Worm (Caenorhabditis elegans) whole organism, L4 larva: ENCODE data around the gene tofu-1.

ENCODE experiments used
- D1046.2 ChIP-seq: fragments of 200-800 bp; sonication (Bioruptor generic); IDR thresholded peaks from 2 replicates; pipeline ENCODE4 v1.3.6; 2022; ENCODE audit warnings: missing genetic modification characterization, missing compliant biosample characterization
- F49E8.2 ChIP-seq: sonication (generic microtip); optimal IDR thresholded peaks from 2 replicates; lab custom pipeline; 2016; ENCODE audit warnings: missing compliant biosample characterization, mild to moderate bottlenecking, missing genetic modification characterization, borderline replicate concordance
- Y105C5A.15 ChIP-seq: fragments of 200-800 bp; sonication (Bioruptor generic); IDR thresholded peaks from 2 replicates; pipeline ENCODE4 v1.3.6; 2022; ENCODE audit warnings: missing genetic modification characterization, missing compliant biosample characterization
- Y48G9A.11 ChIP-seq: fragments of 200-800 bp; sonication (Bioruptor generic); IDR thresholded peaks from 2 replicates; pipeline ENCODE4 v1.3.6; 2022; ENCODE audit warnings: missing genetic modification reagents, missing genetic modification characterization, missing compliant biosample characterization
- aha-1 ChIP-seq: fragments of 150-350 bp; peaks from one replicate; lab custom pipeline; 2014; ENCODE audit warnings: missing biosample characterization, missing genetic modification characterization
- ama-1 ChIP-seq: fragments of 150-350 bp; optimal IDR thresholded peaks from 2 replicates; lab custom pipeline; 2014; ENCODE audit warnings: inconsistent platforms, mixed read lengths
- ctbp-1 ChIP-seq: fragments of 200-800 bp; sonication (Bioruptor generic); IDR thresholded peaks from 2 replicates; pipeline ENCODE4 v1.3.6; 2022; ENCODE audit warnings: missing genetic modification reagents, missing genetic modification characterization, missing compliant biosample characterization
- daf-16 ChIP-seq, 3 experiments: sonication (generic microtip); optimal IDR thresholded peaks; 2 replicates each; lab custom pipeline; 2016 to 2017; ENCODE audit warnings: missing genetic modification characterization in 3 of 3, missing genetic modification reagents in 3 of 3, mild to moderate bottlenecking in 2 of 3, missing compliant biosample characterization in 2 of 3, missing biosample characterization in 1 of 3, moderate library complexity in 1 of 3
- daf-19 ChIP-seq: fragments of 200-800 bp; sonication (Bioruptor generic); conservative IDR thresholded peaks from 2 replicates; pipeline ENCODE4 v1.3.6; 2022; ENCODE audit warnings: missing genetic modification characterization, missing compliant biosample characterization
- dmd-6 ChIP-seq: fragments of 200-800 bp; sonication (Bioruptor generic); IDR thresholded peaks from 2 replicates; pipeline ENCODE4 v1.3.6; 2022; ENCODE audit warnings: missing genetic modification reagents, missing genetic modification characterization, missing compliant biosample characterization
- dpl-1 ChIP-seq: fragments of 150-350 bp; optimal IDR thresholded peaks from 2 replicates; lab custom pipeline; 2014; ENCODE audit warnings: missing biosample characterization, missing genetic modification reagents, missing genetic modification characterization
- dve-1 ChIP-seq: sonication (generic microtip); optimal IDR thresholded peaks from 2 replicates; lab custom pipeline; 2017; ENCODE audit warnings: antibody characterized with exemption, mild to moderate bottlenecking, missing genetic modification characterization, missing compliant biosample characterization; ENCODE audit not compliant: insufficient read depth
- egl-43 ChIP-seq: fragments of 200-800 bp; sonication (Bioruptor generic); IDR thresholded peaks from 2 replicates; pipeline ENCODE4 v1.3.6; 2022; ENCODE audit warnings: missing genetic modification reagents, missing genetic modification characterization, missing compliant biosample characterization
- gei-8 ChIP-seq: fragments of 200-800 bp; sonication (Bioruptor generic); optimal IDR thresholded peaks from 2 replicates; lab custom pipeline; 2018; ENCODE audit warnings: mild to moderate bottlenecking, missing genetic modification characterization, missing compliant biosample characterization
- hif-1 ChIP-seq, 2 experiments: sonication (generic microtip); optimal IDR thresholded peaks; 2 replicates each; lab custom pipeline; 2016 to 2017; ENCODE audit warnings: missing compliant biosample characterization in 2 of 2, missing genetic modification characterization in 2 of 2, missing genetic modification reagents in 2 of 2, missing genotype in 2 of 2, mild to moderate bottlenecking in 1 of 2
- hlh-11 ChIP-seq: fragments of 200-800 bp; sonication (Bioruptor generic); optimal IDR thresholded peaks from 2 replicates; lab custom pipeline; 2018; ENCODE audit warnings: mild to moderate bottlenecking, missing genetic modification characterization, missing compliant biosample characterization
- hlh-30 ChIP-seq: sonication (generic microtip); optimal IDR thresholded peaks from 2 replicates; lab custom pipeline; 2017; ENCODE audit warnings: antibody characterized with exemption, mild to moderate bottlenecking, missing genetic modification characterization, missing compliant biosample characterization; ENCODE audit not compliant: insufficient read depth
- jun-1 ChIP-seq: fragments of 150-350 bp; optimal IDR thresholded peaks from 2 replicates; lab custom pipeline; 2014; ENCODE audit warnings: missing biosample characterization, missing genetic modification reagents, missing genetic modification characterization
- lin-13 ChIP-seq: fragments of 150-350 bp; optimal IDR thresholded peaks from 2 replicates; lab custom pipeline; 2014; ENCODE audit warnings: missing biosample characterization, missing genetic modification reagents, missing genetic modification characterization
- lin-15B ChIP-seq: fragments of 150-350 bp; sonication (generic microtip); optimal IDR thresholded peaks from 3 replicates; lab custom pipeline; 2014; ENCODE audit warnings: missing biosample characterization, missing genetic modification characterization
- lin-38 ChIP-seq: fragments of 200-800 bp; sonication (Bioruptor generic); IDR thresholded peaks from 2 replicates; pipeline ENCODE4 v1.3.6; 2022; ENCODE audit warnings: missing genetic modification reagents, missing genetic modification characterization, missing compliant biosample characterization
- lin-39 ChIP-seq: fragments of 150-350 bp; optimal IDR thresholded peaks from 2 replicates; lab custom pipeline; 2014; ENCODE audit warnings: missing biosample characterization, missing genetic modification reagents, missing genetic modification characterization
- mdl-1 ChIP-seq, 2 experiments: fragments of 150-350 bp in 1 of 2; sonication (generic microtip) in 1 of 2; optimal IDR thresholded peaks; 2 replicates each; lab custom pipeline; 2014 to 2017; ENCODE audit warnings: missing biosample characterization in 2 of 2, missing genetic modification characterization in 2 of 2
- mxl-2 ChIP-seq: fragments of 200-800 bp; sonication (Bioruptor generic); conservative IDR thresholded peaks from 2 replicates; pipeline ENCODE4 v1.3.6; 2022; ENCODE audit warnings: missing genetic modification reagents, missing genetic modification characterization, missing compliant biosample characterization
- nhr-11 ChIP-seq: fragments of 150-350 bp; optimal IDR thresholded peaks from 2 replicates; lab custom pipeline; 2014; ENCODE audit warnings: missing biosample characterization, missing genetic modification characterization
- nhr-28 ChIP-seq: fragments of 150-350 bp; optimal IDR thresholded peaks from 2 replicates; lab custom pipeline; 2014; ENCODE audit warnings: missing biosample characterization, missing genetic modification characterization
- nhr-77 ChIP-seq: fragments of 150-350 bp; optimal IDR thresholded peaks from 2 replicates; lab custom pipeline; 2014; ENCODE audit warnings: missing biosample characterization, missing genetic modification characterization
- pha-4 ChIP-seq, 2 experiments: fragments of 150-350 bp in 1 of 2; fragments of 200-800 bp in 1 of 2; sonication (Bioruptor generic) in 1 of 2; IDR thresholded peaks in 1 of 2; optimal IDR thresholded peaks in 1 of 2; 2 replicates each; pipeline versions ENCODE4 v1.3.6 to Lab custom; 2014 to 2022; ENCODE audit warnings: missing genetic modification characterization in 2 of 2, missing genetic modification reagents in 2 of 2, missing biosample characterization in 1 of 2, missing compliant biosample characterization in 1 of 2
- pqm-1 ChIP-seq: sonication (generic microtip); optimal IDR thresholded peaks from 2 replicates; lab custom pipeline; 2017; ENCODE audit warnings: missing biosample characterization, missing genetic modification characterization
- rbr-2 ChIP-seq: sonication (generic microtip); optimal IDR thresholded peaks from 2 replicates; lab custom pipeline; 2016; ENCODE audit warnings: missing genotype, missing genetic modification characterization, missing compliant biosample characterization
- saeg-2 ChIP-seq: fragments of 200-800 bp; sonication (Bioruptor generic); IDR thresholded peaks from 2 replicates; pipeline ENCODE4 v1.3.6; 2022; ENCODE audit warnings: missing genetic modification reagents, missing genetic modification characterization, missing compliant biosample characterization
- tag-97 ChIP-seq: fragments of 200-800 bp; sonication (Bioruptor generic); IDR thresholded peaks from 2 replicates; pipeline ENCODE4 v1.3.6; 2022; ENCODE audit warnings: missing genetic modification characterization, missing compliant biosample characterization
- unc-130 ChIP-seq: sonication (generic microtip); optimal IDR thresholded peaks from 2 replicates; lab custom pipeline; 2016; ENCODE audit warnings: missing genetic modification reagents, missing genetic modification characterization, missing compliant biosample characterization
- unc-62 ChIP-seq, 3 experiments: fragments of 150-350 bp in 1 of 3; sonication (generic microtip); optimal IDR thresholded peaks in 2 of 3; peaks in 1 of 3; 1 replicate in 1 of 3; 2 replicates in 2 of 3; lab custom pipeline; 2014 to 2017; ENCODE audit warnings: missing biosample characterization in 3 of 3, missing genetic modification characterization in 3 of 3, missing genetic modification reagents in 3 of 3, missing genotype in 1 of 3
- vab-7 ChIP-seq: fragments of 200-800 bp; sonication (Bioruptor generic); IDR thresholded peaks from 2 replicates; pipeline ENCODE4 v1.3.6; 2022; ENCODE audit warnings: missing genetic modification reagents, missing genetic modification characterization, missing compliant biosample characterization

tofu-1 gene

DNA sequence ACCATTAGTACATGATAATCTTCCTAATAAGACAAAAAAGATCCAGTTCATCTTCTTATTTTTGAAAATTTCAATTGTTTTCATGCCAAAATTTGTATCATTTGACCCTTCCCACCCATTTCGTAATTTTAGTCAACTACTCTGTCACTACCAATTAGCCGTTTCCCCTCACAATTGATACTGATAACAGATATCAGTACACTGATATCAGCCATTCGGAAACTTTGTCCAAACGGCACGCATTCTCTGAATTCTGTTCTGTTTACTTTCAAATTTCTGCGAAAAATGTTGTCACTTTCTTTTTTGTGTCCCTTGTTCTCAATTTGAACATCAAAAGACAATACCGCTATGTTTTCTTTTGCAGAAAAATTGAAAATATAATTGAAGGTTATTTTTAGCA lies 31.7 kb downstream of the tofu-1 start:
- TF ChIP-seq egl-43 (GFP tag; lab: Robert Waterston, UW) (no peak), unc-62 (GFP tag; optimal IDR thresholded peaks at IDR 0.05 in 1 of 2; lab: Kevin White, UChicago) (peak in 1 of 2 experiments; percentile 29), unc-62 (tag; optimal IDR thresholded peaks at IDR 0.05; lab: Kevin White, UChicago) (no peak), hlh-11 (tag; lab: Kevin White, UChicago) (peak; percentile 56), hlh-30 (tag; lab: Kevin White, UChicago) (peak; percentile 12), dmd-6 (GFP tag; lab: Robert Waterston, UW) (peak; percentile 61), Y48G9A.11 (GFP tag; lab: Robert Waterston, UW) (no peak), dve-1 (tag; lab: Kevin White, UChicago) (peak; percentile 67), daf-16 (GFP tag; optimal IDR thresholded peaks at IDR 0.05; lab: Kevin White, UChicago) (no peak), daf-16 (tag; optimal IDR thresholded peaks at IDR 0.05; lab: Kevin White, UChicago) (peak; percentile 82), nhr-28 (tag; lab: Kevin White, UChicago) (peak; percentile 78), pqm-1 (peak; percentile 61), ctbp-1 (GFP tag; lab: Robert Waterston, UW) (no peak)

DNA sequence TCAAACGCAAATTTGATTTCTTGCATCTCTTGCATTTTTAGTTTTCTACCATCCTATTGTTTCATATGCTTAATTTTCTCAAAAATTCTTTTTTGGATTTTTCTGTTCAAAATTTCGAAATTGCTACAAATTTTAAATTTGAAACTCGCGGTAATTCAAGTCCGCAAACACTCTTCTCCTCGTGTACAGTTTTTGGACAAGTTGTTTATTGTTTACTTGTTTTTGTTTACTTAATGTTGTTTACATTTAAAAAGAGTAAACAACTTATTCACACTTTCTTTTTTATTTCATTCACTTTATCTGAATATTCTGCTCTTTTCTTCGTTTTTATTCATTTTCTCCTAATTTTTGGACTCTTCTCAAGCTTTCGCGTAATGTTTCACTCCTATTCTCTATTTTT lies 37.3 kb downstream of the tofu-1 start:
- TF ChIP-seq unc-130 (peak; percentile 98), aha-1 (tag; lab: Kevin White, UChicago) (no peak), F49E8.2 (tag; lab: Kevin White, UChicago) (peak; percentile 43), saeg-2 (GFP tag; lab: Robert Waterston, UW) (no peak), unc-62 (GFP tag; optimal IDR thresholded peaks at IDR 0.05 in 1 of 2; lab: Kevin White, UChicago) (peak in 1 of 2 experiments; percentile 81), unc-62 (tag; optimal IDR thresholded peaks at IDR 0.05; lab: Kevin White, UChicago) (no peak), gei-8 (GFP tag; lab: Kevin White, UChicago) (no peak), lin-38 (peak; percentile 43)
- TF ChIP-seq, all 104 proteins: peak for 4

ce11 chrV:10019083-10019624 lies 38.2 kb downstream of the tofu-1 start:
- TF ChIP-seq daf-19 (GFP tag; lab: Robert Waterston, UW), result 0 out of 2 replicates have a peak, but pooled peaks have one; percentile 23
- no peak for TF ChIP-seq dmd-6 (GFP tag; lab: Robert Waterston, UW)
- 0 out of 2 replicates have a peak, but pooled peaks have one; percentile 18 for TF ChIP-seq vab-7 (GFP tag; lab: Robert Waterston, UW)
- no peak for TF ChIP-seq nhr-77 (tag; lab: Kevin White, UChicago)
- TF ChIP-seq saeg-2 (GFP tag; lab: Robert Waterston, UW), result 0 out of 2 replicates have a peak, but pooled peaks have one; percentile 42
- peak; percentile 21; the same call in 1 of the 2 replicates for TF ChIP-seq lin-38
- TF ChIP-seq lin-39 (tag; lab: Kevin White, UChicago), result no peak
- TF ChIP-seq D1046.2 (GFP tag; lab: Robert Waterston, UW), result 0 out of 2 replicates have a peak, but pooled peaks have one; percentile 25
- TF ChIP-seq, all 104 proteins: peak for 5

- TF ChIP-seq dmd-6 (GFP tag; lab: Robert Waterston, UW) (peak; percentile 48; the same call in 1 of the 2 replicates), pha-4 (GFP tag; IDR thresholded peaks at IDR 0.05; lab: Robert Waterston, UW) (no peak), pha-4 (tag; optimal IDR thresholded peaks at IDR 0.05; lab: Kevin White, UChicago) (peak; percentile 73), lin-13 (GFP tag; lab: Kevin White, UChicago) (no peak), hlh-11 (tag; lab: Kevin White, UChicago) (peak; percentile 64), Y105C5A.15 (GFP tag; lab: Robert Waterston, UW) (peak; percentile 48; the same call in 1 of the 2 replicates), hif-1 (tag; optimal IDR thresholded peaks at IDR 0.05; lab: Kevin White, UChicago) (peak in 1 of 2 experiments; percentile 36), jun-1 (no peak), lin-15B (tag; lab: Kevin White, UChicago) (no peak), rbr-2 (tag; lab: Kevin White, UChicago) (peak; percentile 58), daf-16 (GFP tag; optimal IDR thresholded peaks at IDR 0.05; lab: Kevin White, UChicago) (peak in 1 of 2 experiments; percentile 63), daf-16 (tag; optimal IDR thresholded peaks at IDR 0.05; lab: Kevin White, UChicago) (peak; percentile 85), lin-38 (0 out of 2 replicates have a peak, but pooled peaks have one; percentile 13), mdl-1 (tag; optimal IDR thresholded peaks at IDR 0.05; lab: Kevin White, UChicago) (peak; percentile 84 to 88), tag-97 (GFP tag; lab: Robert Waterston, UW) (no peak), vab-7 (GFP tag; lab: Robert Waterston, UW) (0 out of 2 replicates have a peak, but pooled peaks have one; percentile 20), dpl-1 (GFP tag; lab: Kevin White, UChicago) (no peak), ctbp-1 (GFP tag; lab: Robert Waterston, UW) (no peak), nhr-11 (tag; lab: Kevin White, UChicago) (peak; percentile 36), hlh-30 (tag; lab: Kevin White, UChicago) (peak; percentile 87), mxl-2 (GFP tag; lab: Robert Waterston, UW) (no peak), ama-1 (lab: Kevin White, UChicago) (peak; percentile 0)
Observed at ce11 chrV:10019934-10020333, 39.0 kb downstream of the tofu-1 start.
